Fruit fly (Drosophila melanogaster): ENCODE data around the gene Prosalpha2.
"Not testable (repeated sequence)": the region's sequence is repeated elsewhere in the genome, so short reads cannot be mapped to it uniquely, and the experiment has no call there.

The Prosalpha2 gene

dm6 chr3R:12477239-12477865, 46.2 kb downstream of the Prosalpha2 start:
- TF ChIP-seq Tbp (GFP tag; optimal IDR thresholded peaks at IDR 0.05) (peak; percentile 63), Jarid2 (GFP tag; optimal IDR thresholded peaks at IDR 0.05) (peak; percentile 88), cg (GFP tag; optimal IDR thresholded peaks at IDR 0.05) (peak; percentile 41), Blimp-1 (GFP tag; optimal IDR thresholded peaks at IDR 0.05) (peak; percentile 18), yki (optimal IDR thresholded peaks at IDR 0.05) (peak; percentile 15), onecut (GFP tag; IDR thresholded peaks at IDR 0.05) (peak; percentile 71), Trl (optimal IDR thresholded peaks at IDR 0.05) (peak; percentile 71 to 86), sens (GFP tag) (peak; percentile 61), CTCF (GFP tag; optimal IDR thresholded peaks at IDR 0.05) (peak; percentile 44), Gug (GFP tag; IDR thresholded peaks at IDR 0.05) (peak; percentile 53; the same call in 1 of the 4 replicates), sug (tag; optimal IDR thresholded peaks at IDR 0.05) (peak; percentile 4), nom (GFP tag; optimal IDR thresholded peaks at IDR 0.05) (peak; percentile 11), Deaf1 (tag; optimal IDR thresholded peaks at IDR 0.05) (peak; percentile 36), CG5180 (GFP tag; optimal IDR thresholded peaks at IDR 0.05) (peak; percentile 91), Med (GFP tag) (peak; percentile 43)
- TF ChIP-seq Trl (GFP tag; optimal IDR thresholded peaks at IDR 0.05) = not testable (repeated sequence)

Data from whole organism, embryonic.